Fruit fly (Drosophila melanogaster): Measurements from ENCODE around the gene Nup160.

- TF ChIP-seq psq (GFP tag; optimal IDR thresholded peaks at IDR 0.05) (peak; percentile 73), Sp1 (GFP tag; optimal IDR thresholded peaks at IDR 0.05) (no peak), sage (GFP tag; optimal IDR thresholded peaks at IDR 0.05) (no peak), sv (GFP tag; optimal IDR thresholded peaks at IDR 0.05) (peak; percentile 84), Jra (GFP tag; optimal IDR thresholded peaks at IDR 0.05) (no peak)
Measured at dm6 chr2L:11123499-11123898, at the start of gene Nup160, which contains the start of gene Csl4.
